Worm (Caenorhabditis elegans) whole organism, L4 larva: ENCODE measurements around the gene T12A2.3.

ENCODE experiments used
- F44E2.7 ChIP-seq: fragments of 200-800 bp; sonication (Bioruptor generic); IDR thresholded peaks from 2 replicates; pipeline ENCODE4 v2.1.2; 2022; ENCODE audit warnings: missing genetic modification characterization, missing compliant biosample characterization
- T20F7.1 ChIP-seq: fragments of 200-800 bp; sonication (Bioruptor generic); optimal IDR thresholded peaks from 2 replicates; lab custom pipeline; 2018; ENCODE audit warnings: mild to moderate bottlenecking, missing genetic modification characterization, missing compliant biosample characterization
- Y48G9A.11 ChIP-seq: fragments of 200-800 bp; sonication (Bioruptor generic); IDR thresholded peaks from 2 replicates; pipeline ENCODE4 v1.3.6; 2022; ENCODE audit warnings: missing genetic modification reagents, missing genetic modification characterization, missing compliant biosample characterization
- Y75B8A.6 ChIP-seq: fragments of 200-800 bp; sonication (Bioruptor generic); IDR thresholded peaks from 2 replicates; pipeline ENCODE4 v1.3.6; 2022; ENCODE audit warnings: missing genetic modification reagents, missing genetic modification characterization, missing compliant biosample characterization
- ZK337.2 ChIP-seq: fragments of 200-800 bp; sonication (Bioruptor generic); IDR thresholded peaks from 2 replicates; pipeline ENCODE4 v1.3.6; 2022; ENCODE audit warnings: missing genetic modification reagents, missing genetic modification characterization, missing compliant biosample characterization
- arid-1 ChIP-seq: fragments of 200-800 bp; sonication (Bioruptor generic); conservative IDR thresholded peaks from 2 replicates; pipeline ENCODE4 v1.3.6; 2022; ENCODE audit warnings: missing genetic modification reagents, missing genetic modification characterization, missing compliant biosample characterization
- daf-12 ChIP-seq: fragments of 150-350 bp; optimal IDR thresholded peaks from 2 replicates; lab custom pipeline; 2014; ENCODE audit warnings: missing biosample characterization, missing genetic modification reagents, missing genetic modification characterization
- dmd-8 ChIP-seq: fragments of 200-800 bp; sonication (Bioruptor generic); IDR thresholded peaks from 2 replicates; pipeline ENCODE4 v1.3.6; 2022; ENCODE audit warnings: missing genetic modification characterization, missing compliant biosample characterization
- duxl-1 ChIP-seq: sonication (generic microtip); optimal IDR thresholded peaks from 2 replicates; lab custom pipeline; 2016; ENCODE audit warnings: mild to moderate bottlenecking, missing genetic modification characterization, moderate library complexity, missing compliant biosample characterization; ENCODE audit not compliant: poor library complexity
- egl-43 ChIP-seq: fragments of 200-800 bp; sonication (Bioruptor generic); IDR thresholded peaks from 2 replicates; pipeline ENCODE4 v1.3.6; 2022; ENCODE audit warnings: missing genetic modification reagents, missing genetic modification characterization, missing compliant biosample characterization
- fkh-10 ChIP-seq: fragments of 150-350 bp; optimal IDR thresholded peaks from 2 replicates; lab custom pipeline; 2014; ENCODE audit warnings: missing biosample characterization, missing genetic modification reagents, missing genetic modification characterization
- fos-1 ChIP-seq: fragments of 150-350 bp; optimal IDR thresholded peaks from 2 replicates; lab custom pipeline; 2014; ENCODE audit warnings: missing biosample characterization, missing genetic modification characterization
- lin-13 ChIP-seq: fragments of 150-350 bp; optimal IDR thresholded peaks from 2 replicates; lab custom pipeline; 2014; ENCODE audit warnings: missing biosample characterization, missing genetic modification reagents, missing genetic modification characterization
- lin-15B ChIP-seq: fragments of 150-350 bp; sonication (generic microtip); optimal IDR thresholded peaks from 3 replicates; lab custom pipeline; 2014; ENCODE audit warnings: missing biosample characterization, missing genetic modification characterization
- lin-29 ChIP-seq: fragments of 200-800 bp; sonication (Bioruptor generic); IDR thresholded peaks from 2 replicates; pipeline ENCODE4 v1.3.6; 2022; ENCODE audit warnings: missing genetic modification reagents, missing genetic modification characterization, missing compliant biosample characterization
- lin-38 ChIP-seq: fragments of 200-800 bp; sonication (Bioruptor generic); IDR thresholded peaks from 2 replicates; pipeline ENCODE4 v1.3.6; 2022; ENCODE audit warnings: missing genetic modification reagents, missing genetic modification characterization, missing compliant biosample characterization
- lsy-2 ChIP-seq, 2 experiments: fragments of 150-350 bp in 1 of 2; sonication (generic microtip) in 1 of 2; optimal IDR thresholded peaks; 2 replicates each; lab custom pipeline; 2014 to 2017; ENCODE audit warnings: missing biosample characterization in 2 of 2, missing genetic modification characterization in 2 of 2
- mdl-1 ChIP-seq, 2 experiments: fragments of 150-350 bp in 1 of 2; sonication (generic microtip) in 1 of 2; optimal IDR thresholded peaks; 2 replicates each; lab custom pipeline; 2014 to 2017; ENCODE audit warnings: missing biosample characterization in 2 of 2, missing genetic modification characterization in 2 of 2
- mxl-3 ChIP-seq: fragments of 200-800 bp; sonication (Bioruptor generic); optimal IDR thresholded peaks from 2 replicates; lab custom pipeline; 2018; ENCODE audit warnings: mild to moderate bottlenecking, missing genetic modification characterization, missing compliant biosample characterization
- nhr-11 ChIP-seq: fragments of 150-350 bp; optimal IDR thresholded peaks from 2 replicates; lab custom pipeline; 2014; ENCODE audit warnings: missing biosample characterization, missing genetic modification characterization
- nhr-111 ChIP-seq: fragments of 200-800 bp; sonication (Bioruptor generic); optimal IDR thresholded peaks from 2 replicates; lab custom pipeline; 2018; ENCODE audit warnings: mild to moderate bottlenecking, missing genetic modification characterization, missing compliant biosample characterization
- nhr-25 ChIP-seq: sonication (generic microtip); optimal IDR thresholded peaks from 2 replicates; lab custom pipeline; 2017; ENCODE audit warnings: missing genetic modification characterization, mild to moderate bottlenecking, missing compliant biosample characterization, antibody characterized with exemption, moderate library complexity, borderline replicate concordance; ENCODE audit not compliant: insufficient read depth
- nhr-41 ChIP-seq: fragments of 200-800 bp; sonication (Bioruptor generic); IDR thresholded peaks from 2 replicates; pipeline ENCODE4 v1.3.6; 2022; ENCODE audit warnings: missing genetic modification reagents, missing genetic modification characterization, missing compliant biosample characterization
- pha-4 ChIP-seq, 2 experiments: fragments of 150-350 bp in 1 of 2; fragments of 200-800 bp in 1 of 2; sonication (Bioruptor generic) in 1 of 2; IDR thresholded peaks in 1 of 2; optimal IDR thresholded peaks in 1 of 2; 2 replicates each; pipeline versions ENCODE4 v1.3.6 to Lab custom; 2014 to 2022; ENCODE audit warnings: missing genetic modification characterization in 2 of 2, missing genetic modification reagents in 2 of 2, missing biosample characterization in 1 of 2, missing compliant biosample characterization in 1 of 2
- pqm-1 ChIP-seq: sonication (generic microtip); optimal IDR thresholded peaks from 2 replicates; lab custom pipeline; 2017; ENCODE audit warnings: missing biosample characterization, missing genetic modification characterization
- skn-1 ChIP-seq: fragments of 150-350 bp; optimal IDR thresholded peaks from 2 replicates; lab custom pipeline; 2014; ENCODE audit warnings: missing biosample characterization, missing genetic modification characterization
- snpc-4 ChIP-seq: fragments of 150-350 bp; optimal IDR thresholded peaks from 2 replicates; lab custom pipeline; 2014; ENCODE audit warnings: missing biosample characterization, missing genetic modification characterization
- tra-1 ChIP-seq: fragments of 200-800 bp; sonication (Bioruptor generic); IDR thresholded peaks from 2 replicates; pipeline ENCODE4 v1.3.6; 2022; ENCODE audit warnings: missing genetic modification reagents, missing genetic modification characterization, missing compliant biosample characterization
- unc-62 ChIP-seq, 3 experiments: fragments of 150-350 bp in 1 of 3; sonication (generic microtip); optimal IDR thresholded peaks in 2 of 3; peaks in 1 of 3; 1 replicate in 1 of 3; 2 replicates in 2 of 3; lab custom pipeline; 2014 to 2017; ENCODE audit warnings: missing biosample characterization in 3 of 3, missing genetic modification characterization in 3 of 3, missing genetic modification reagents in 3 of 3, missing genotype in 1 of 3
- vab-7 ChIP-seq: fragments of 200-800 bp; sonication (Bioruptor generic); IDR thresholded peaks from 2 replicates; pipeline ENCODE4 v1.3.6; 2022; ENCODE audit warnings: missing genetic modification reagents, missing genetic modification characterization, missing compliant biosample characterization
- zfp-3 ChIP-seq: fragments of 200-800 bp; sonication (Bioruptor generic); conservative IDR thresholded peaks from 2 replicates; pipeline ENCODE4 v1.3.6; 2022; ENCODE audit warnings: missing genetic modification reagents, missing genetic modification characterization, missing compliant biosample characterization
- zip-11 ChIP-seq: fragments of 200-800 bp; sonication (Bioruptor generic); IDR thresholded peaks from 2 replicates; pipeline ENCODE4 v1.3.6; 2022; ENCODE audit warnings: missing genetic modification characterization, missing compliant biosample characterization
- ztf-11 ChIP-seq: fragments of 150-350 bp; optimal IDR thresholded peaks from 2 replicates; lab custom pipeline; 2014; ENCODE audit warnings: missing biosample characterization, missing genetic modification characterization

Gene T12A2.3

DNA sequence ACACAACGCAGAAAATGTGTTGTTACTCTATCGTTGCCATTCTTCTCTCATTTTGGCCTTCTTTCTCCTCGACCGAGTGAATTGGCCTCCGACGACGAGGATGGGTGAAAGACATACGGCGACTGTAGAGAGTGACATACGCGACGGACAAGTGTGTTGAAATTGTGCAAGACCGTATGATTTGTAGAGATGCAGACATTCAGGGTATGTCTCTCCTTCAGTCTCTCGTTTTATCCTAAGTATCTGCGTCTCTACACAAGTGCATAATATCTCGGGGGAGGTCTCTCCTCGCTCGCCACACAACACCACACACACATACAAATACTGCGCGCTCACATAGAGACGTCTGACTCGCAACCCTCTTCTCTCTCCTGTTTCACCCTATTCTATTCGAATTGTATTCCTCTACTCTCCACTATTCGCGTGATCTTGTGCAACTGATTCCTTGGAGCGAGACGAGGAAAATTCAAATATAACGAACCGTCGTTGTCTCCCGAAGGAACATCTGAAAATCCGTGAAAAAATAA is 39.5 kb downstream of the T12A2.3 start, which contains the start of gene hmg-1.2 (continued):
- no peak for TF ChIP-seq zip-11 (GFP tag; lab: Robert Waterston, UW)
- TF ChIP-seq daf-12 (tag; lab: Kevin White, UChicago), result no peak
- TF ChIP-seq arid-1 (GFP tag; lab: Robert Waterston, UW), result peak; percentile 77
- TF ChIP-seq fos-1, result no peak
- TF ChIP-seq egl-43, result no peak; the same call in 1 of the 2 replicates
- TF ChIP-seq lin-15B (tag; lab: Kevin White, UChicago), result no peak
- no peak for TF ChIP-seq snpc-4 (tag; lab: Kevin White, UChicago)
- TF ChIP-seq pha-4 (GFP tag; IDR thresholded peaks at IDR 0.05; lab: Robert Waterston, UW), result peak; percentile 67
- TF ChIP-seq pha-4 (tag; optimal IDR thresholded peaks at IDR 0.05; lab: Kevin White, UChicago), result peak; percentile 20
- no peak for TF ChIP-seq pqm-1 (tag; lab: Kevin White, UChicago)
- no peak for TF ChIP-seq ZK337.2 (GFP tag; lab: Robert Waterston, UW)
- TF ChIP-seq ztf-11 (tag; lab: Kevin White, UChicago), result no peak
- peak; percentile 16 for TF ChIP-seq fkh-10
- TF ChIP-seq F44E2.7 (GFP tag; lab: Robert Waterston, UW), result no peak
- TF ChIP-seq nhr-25 (tag; lab: Kevin White, UChicago), result peak; percentile 7
- TF ChIP-seq mdl-1 (tag; optimal IDR thresholded peaks at IDR 0.05; lab: Kevin White, UChicago), result peak; percentile 83 to 87
- TF ChIP-seq tra-1, result 0 out of 2 replicates have a peak, but pooled peaks have one; percentile 58
- peak; percentile 59 for TF ChIP-seq T20F7.1
- TF ChIP-seq nhr-111, result no peak
- peak; percentile 74 for TF ChIP-seq mxl-3
- TF ChIP-seq Y75B8A.6 (GFP tag; lab: Robert Waterston, UW), result no peak
- TF ChIP-seq duxl-1 (tag; lab: Kevin White, UChicago), result no peak
- peak; percentile 54 to 83 for TF ChIP-seq lsy-2 (tag; optimal IDR thresholded peaks at IDR 0.05; lab: Kevin White, UChicago)

DNA sequence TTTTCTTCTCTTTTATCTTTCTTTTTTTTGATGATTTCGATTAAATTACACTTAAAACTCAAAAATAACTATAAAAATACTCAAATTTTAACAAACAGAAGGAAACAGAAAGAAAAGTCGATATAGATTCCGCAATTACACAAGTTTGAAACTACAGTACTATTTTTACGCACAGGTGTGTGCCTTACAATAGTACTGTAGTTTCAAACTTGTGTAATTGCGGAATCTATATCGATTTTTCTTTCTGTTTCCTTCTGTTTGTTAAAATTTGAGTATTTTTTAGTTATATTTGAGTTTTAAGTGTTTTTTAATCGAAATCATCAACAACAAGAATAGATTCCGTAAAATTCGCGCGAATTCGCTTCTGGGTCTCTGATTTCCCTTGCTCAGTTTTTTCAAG is 42.4 kb downstream of the T12A2.3 start:
- TF ChIP-seq skn-1, result no peak
- no peak for TF ChIP-seq zfp-3 (GFP tag; lab: Robert Waterston, UW)
- peak; percentile 46; the same call in 1 of the 2 replicates for TF ChIP-seq lin-38 (GFP tag; lab: Robert Waterston, UW)
- TF ChIP-seq Y48G9A.11 (GFP tag; lab: Robert Waterston, UW), result peak; percentile 45; the same call in 1 of the 2 replicates

ce11 chrIII:6285890-6286289 is 45.3 kb downstream of the T12A2.3 start, which contains the start of gene gadr-3:
Gene gadr-3, minus strand, starts transcription at chrIII:6285990.
- TF ChIP-seq mxl-3 (no peak), unc-62 (GFP tag; optimal IDR thresholded peaks at IDR 0.05 in 1 of 2; lab: Kevin White, UChicago) (peak in 1 of 2 experiments; percentile 46), unc-62 (tag; optimal IDR thresholded peaks at IDR 0.05; lab: Kevin White, UChicago) (no peak)

DNA sequence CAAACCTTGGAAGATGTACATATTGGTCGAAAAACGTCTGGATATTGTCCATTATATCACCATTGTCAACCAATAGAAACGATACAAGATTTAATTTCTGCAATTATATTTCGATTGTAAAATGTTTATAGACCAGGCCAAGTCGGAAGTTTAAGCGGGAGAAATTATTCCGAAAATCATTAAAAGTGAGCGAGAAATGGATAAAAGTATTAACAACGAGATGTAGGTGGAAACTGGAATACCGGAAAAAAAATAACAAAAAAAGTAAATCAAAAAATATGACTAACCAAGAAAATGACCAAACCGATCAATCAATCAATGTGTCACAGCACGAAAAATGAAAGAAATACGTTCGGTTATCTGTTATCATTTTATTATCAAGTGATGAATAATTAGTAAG is 46.6 kb downstream of the T12A2.3 start, which contains the start of gene F47D12.6:
F47D12.6 (minus strand) TSS at position 101 of the 400 bp plus-strand sequence.
- TF ChIP-seq lin-29 (GFP tag; lab: Robert Waterston, UW), result no peak
- TF ChIP-seq lin-13 (GFP tag; lab: Kevin White, UChicago), result no peak
- TF ChIP-seq nhr-11 (tag; lab: Kevin White, UChicago), result no peak
- TF ChIP-seq vab-7 (GFP tag; lab: Robert Waterston, UW), result no peak
- no peak for TF ChIP-seq dmd-8 (GFP tag; lab: Robert Waterston, UW)
- no peak for TF ChIP-seq nhr-41 (GFP tag; lab: Robert Waterston, UW)
- TF ChIP-seq Y75B8A.6 (GFP tag; lab: Robert Waterston, UW), result no peak
